Fruit fly (Drosophila melanogaster) whole organism, pupa: ENCODE data around the gene CG33191.

ENCODE experiments used
- CG13204 ChIP-seq: fragments of 200-800 bp; sonication (Bioruptor generic); optimal IDR thresholded peaks from 2 replicates; lab custom pipeline; 2018; ENCODE audit warnings: missing biosample characterization, mild to moderate bottlenecking, missing genetic modification characterization, moderate library complexity
- CG15710 ChIP-seq: fragments of 200-800 bp; sonication (Bioruptor generic); optimal IDR thresholded peaks from 2 replicates; lab custom pipeline; 2018; ENCODE audit warnings: missing biosample characterization, mild to moderate bottlenecking, missing genetic modification characterization, moderate library complexity
- CG17806 ChIP-seq: fragments of 200-800 bp; sonication (Bioruptor generic); optimal IDR thresholded peaks from 2 replicates; lab custom pipeline; 2018; ENCODE audit warnings: missing biosample characterization, mild to moderate bottlenecking, missing genetic modification characterization, moderate library complexity
- CG34367 ChIP-seq: fragments of 200-800 bp; sonication (Bioruptor generic); optimal IDR thresholded peaks from 2 replicates; lab custom pipeline; 2018; ENCODE audit warnings: missing biosample characterization, mild to moderate bottlenecking, missing genetic modification characterization
- CG4496 ChIP-seq: fragments of 200-800 bp; sonication (Bioruptor generic); IDR thresholded peaks from 3 replicates; pipeline ENCODE4 v1.3.6; 2022; ENCODE audit warnings: missing biosample characterization, missing genetic modification characterization
- CG8159 ChIP-seq: fragments of 200-800 bp; sonication (Bioruptor generic); optimal IDR thresholded peaks from 3 replicates; lab custom pipeline; 2018; ENCODE audit warnings: missing biosample characterization, mild to moderate bottlenecking, missing genetic modification characterization, moderate library complexity
- D1 ChIP-seq: fragments of 200-800 bp; sonication (Bioruptor generic); optimal IDR thresholded peaks from 2 replicates; lab custom pipeline; 2018; ENCODE audit warnings: missing biosample characterization, mild to moderate bottlenecking, missing genetic modification characterization, moderate library complexity
- EcR ChIP-seq: fragments of 200-800 bp; sonication (Bioruptor generic); optimal IDR thresholded peaks from 3 replicates; lab custom pipeline; 2019; ENCODE audit warnings: missing biosample characterization, missing genetic modification characterization, mild to moderate bottlenecking, moderate library complexity, missing genetic modification reagents
- Ets98B ChIP-seq: fragments of 200-800 bp; sonication (Bioruptor generic); IDR thresholded peaks from 2 replicates; pipeline ENCODE4 v1.3.6; 2022; ENCODE audit warnings: missing biosample characterization, missing genetic modification characterization
- Snoo ChIP-seq: fragments of 200-800 bp; sonication (Bioruptor generic); optimal IDR thresholded peaks from 3 replicates; lab custom pipeline; 2017; ENCODE audit warnings: missing biosample characterization, mild to moderate bottlenecking, missing genetic modification characterization, inconsistent platforms
- fd96Ca ChIP-seq: fragments of 200-800 bp; sonication (Bioruptor generic); IDR thresholded peaks from 3 replicates; pipeline ENCODE4 v1.3.6; 2022; ENCODE audit warnings: missing biosample characterization, missing genetic modification characterization
- rn ChIP-seq: fragments of 200-800 bp; sonication (Bioruptor generic); IDR thresholded peaks from 2 replicates; pipeline ENCODE4 v1.3.6; 2022; ENCODE audit warnings: missing biosample characterization, missing genetic modification characterization

- TF ChIP-seq CG34367 (tag; lab: Kevin White, UChicago) (no peak), Ets98B (GFP tag; lab: Robert Waterston, UW) (peak; percentile 35; the same call in 1 of the 2 replicates), CG13204 (no peak), CG15710 (tag; lab: Kevin White, UChicago) (peak; percentile 21), D1 (no peak), Snoo (tag; lab: Kevin White, UChicago) (peak; percentile 46), CG17806 (tag; lab: Kevin White, UChicago) (peak; percentile 48), CG8159 (tag; lab: Kevin White, UChicago) (peak; percentile 10), EcR (no peak), CG4496 (GFP tag; lab: Robert Waterston, UW) (peak; percentile 24; the same call in 1 of the 3 replicates), rn (GFP tag; lab: Robert Waterston, UW) (no peak), fd96Ca (GFP tag; lab: Robert Waterston, UW) (peak; percentile 74)
Observed at dm6 chr3R:8744198-8744597, 35.5 kb downstream of the CG33191 start.
